Fruit fly (Drosophila melanogaster) whole organism: Measurements from ENCODE around the gene Atg1.

Source experiments
- CG8478 ChIP-seq: fragments of >200 bp; optimal IDR thresholded peaks from 2 replicates; lab custom pipeline; 2018; ENCODE audit warnings: inconsistent platforms
- pan ChIP-seq: fragments of >200 bp; optimal IDR thresholded peaks from 2 replicates; lab custom pipeline; 2017
- usp ChIP-seq: fragments of >200 bp; optimal IDR thresholded peaks from 2 replicates; lab custom pipeline; 2017; ENCODE audit warnings: missing biosample characterization, missing genetic modification characterization, mixed read lengths

DNA sequence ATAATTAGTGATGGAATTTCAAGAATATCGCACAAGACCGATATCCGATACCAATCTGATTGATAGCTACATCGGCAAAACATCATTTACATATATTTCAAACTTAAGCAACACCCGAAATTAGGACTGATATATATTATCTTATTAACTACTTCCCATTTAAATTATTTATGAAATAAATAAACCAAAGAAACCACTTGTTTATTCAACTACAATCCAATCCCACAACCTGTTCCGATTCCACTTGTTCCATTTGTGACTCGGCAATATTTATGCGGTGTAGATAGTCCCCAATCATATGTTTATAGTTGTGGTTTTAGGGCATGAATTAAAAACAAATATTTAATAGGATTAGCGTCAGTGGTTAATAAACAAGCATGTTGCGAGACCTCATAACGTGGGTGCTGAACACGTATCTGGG is 50.1 kb downstream of the Atg1 start, which contains the start of the genes CG10973 and Vps13D:
- no peak for TF ChIP-seq pan (lab: Kevin White, UChicago)
- no peak for TF ChIP-seq CG8478 (lab: Kevin White, UChicago)
- no peak for TF ChIP-seq usp (GFP tag; lab: Kevin White, UChicago)
